Fruit fly (Drosophila melanogaster) whole organism, embryonic: ENCODE data around the gene eIF4A.

Source experiments
- ATbp ChIP-seq: fragments of 200-800 bp; sonication (Bioruptor generic); optimal IDR thresholded peaks from 2 replicates; lab custom pipeline; 2017; ENCODE audit warnings: missing biosample characterization, mild to moderate bottlenecking, missing genetic modification characterization, missing genetic modification reagents
- B-H2 ChIP-seq: fragments of 200-800 bp; sonication (Bioruptor generic); optimal IDR thresholded peaks from 2 replicates; lab custom pipeline; 2018; ENCODE audit warnings: missing biosample characterization, mild to moderate bottlenecking, missing genetic modification characterization
- CG1024 ChIP-seq: fragments of 200-800 bp; sonication (Bioruptor generic); IDR thresholded peaks from 2 replicates; pipeline ENCODE4 v1.3.6; 2022; ENCODE audit warnings: missing biosample characterization, missing genetic modification characterization
- CG11398 ChIP-seq: fragments of 200-800 bp; sonication (Bioruptor generic); optimal IDR thresholded peaks from 2 replicates; lab custom pipeline; 2016; ENCODE audit warnings: missing biosample characterization, missing genetic modification characterization
- CG13624 ChIP-seq: fragments of 200-800 bp; sonication (Bioruptor generic); optimal IDR thresholded peaks from 2 replicates; lab custom pipeline; 2016; ENCODE audit warnings: missing biosample characterization, missing genetic modification characterization
- CG15696 ChIP-seq: fragments of 200-800 bp; sonication (Bioruptor generic); optimal IDR thresholded peaks from 2 replicates; lab custom pipeline; 2019; ENCODE audit warnings: missing biosample characterization, mild to moderate bottlenecking, missing genetic modification characterization, moderate library complexity
- CG1647 ChIP-seq: fragments of 200-800 bp; sonication (Bioruptor generic); optimal IDR thresholded peaks from 3 replicates; lab custom pipeline; 2016; ENCODE audit warnings: missing biosample characterization, missing genetic modification characterization
- CG16813 ChIP-seq: fragments of 200-800 bp; sonication (Bioruptor generic); IDR thresholded peaks from 3 replicates; pipeline ENCODE4 v1.3.6; 2022; ENCODE audit warnings: missing biosample characterization, missing genetic modification characterization; ENCODE audit not compliant: partially characterized antibody
- CG30020 ChIP-seq: fragments of 200-800 bp; optimal IDR thresholded peaks from 2 replicates; lab custom pipeline; 2019; ENCODE audit warnings: missing biosample characterization, mild to moderate bottlenecking, missing genetic modification characterization, moderate library complexity
- CG4617 ChIP-seq: fragments of 200-800 bp; sonication (Bioruptor generic); optimal IDR thresholded peaks from 3 replicates; lab custom pipeline; 2016; ENCODE audit warnings: missing biosample characterization, missing genetic modification characterization, borderline replicate concordance
- CG7745 ChIP-seq: fragments of 200-800 bp; sonication (Bioruptor generic); optimal IDR thresholded peaks from 2 replicates; lab custom pipeline; 2018; ENCODE audit warnings: missing biosample characterization, mild to moderate bottlenecking, missing genetic modification characterization, moderate library complexity
- CG8281 ChIP-seq: fragments of 200-800 bp; sonication (Bioruptor generic); optimal IDR thresholded peaks from 2 replicates; lab custom pipeline; 2018; ENCODE audit warnings: missing biosample characterization, mild to moderate bottlenecking, missing genetic modification characterization, moderate library complexity
- CG8359 ChIP-seq: fragments of 200-800 bp; sonication (Bioruptor generic); optimal IDR thresholded peaks from 2 replicates; lab custom pipeline; 2017; ENCODE audit warnings: missing biosample characterization, mild to moderate bottlenecking, missing genetic modification characterization, borderline replicate concordance
- CG9215 ChIP-seq: fragments of 200-800 bp; sonication (Bioruptor generic); IDR thresholded peaks from 2 replicates; pipeline ENCODE4 v1.3.6; 2022; ENCODE audit warnings: missing biosample characterization, missing genetic modification characterization
- Doc2 ChIP-seq: fragments of 200-800 bp; sonication (Bioruptor generic); IDR thresholded peaks from 2 replicates; pipeline ENCODE4 v1.3.6; 2022; ENCODE audit warnings: missing biosample characterization, missing genetic modification characterization
- E2f2 ChIP-seq: fragments of 200-800 bp; sonication (Bioruptor generic); IDR thresholded peaks from 2 replicates; pipeline ENCODE4 v1.3.6; 2022; ENCODE audit warnings: missing biosample characterization, missing genetic modification characterization
- ERR ChIP-seq: fragments of 200-800 bp; sonication (Bioruptor generic); optimal IDR thresholded peaks from 2 replicates; lab custom pipeline; 2016; ENCODE audit warnings: missing biosample characterization, missing genetic modification characterization
- Eip74EF ChIP-seq, 2 experiments: fragments of 200-800 bp in 1 of 2; fragments of >200 bp in 1 of 2; sonication (Bioruptor generic) in 1 of 2; optimal IDR thresholded peaks; 2 replicates each; lab custom pipeline; 2017 to 2019; ENCODE audit warnings: missing biosample characterization in 2 of 2, missing genetic modification characterization in 2 of 2, mild to moderate bottlenecking in 1 of 2, moderate library complexity in 1 of 2
- Hey ChIP-seq: fragments of 200-800 bp; sonication (Bioruptor generic); optimal IDR thresholded peaks from 3 replicates; lab custom pipeline; 2018; ENCODE audit warnings: missing biosample characterization, mild to moderate bottlenecking, missing genetic modification characterization
- Hr78 ChIP-seq, 2 experiments: fragments of 200-800 bp in 1 of 2; fragments of >200 bp in 1 of 2; sonication (Bioruptor generic) in 1 of 2; optimal IDR thresholded peaks; 2 replicates each; lab custom pipeline; 2017 to 2019; ENCODE audit warnings: missing biosample characterization in 2 of 2, missing genetic modification characterization in 2 of 2, mild to moderate bottlenecking in 1 of 2, moderate library complexity in 1 of 2
- Lpt ChIP-seq: fragments of >200 bp; optimal IDR thresholded peaks from 2 replicates; lab custom pipeline; 2018; ENCODE audit warnings: missing biosample characterization, missing genetic modification characterization
- MBD-R2 ChIP-seq: fragments of 200-800 bp; sonication (Bioruptor generic); IDR thresholded peaks from 2 replicates; pipeline ENCODE4 v1.3.6; 2022; ENCODE audit warnings: missing biosample characterization, missing genetic modification characterization
- Max ChIP-seq: fragments of 200-800 bp; sonication (Bioruptor generic); optimal IDR thresholded peaks from 2 replicates; lab custom pipeline; 2016; ENCODE audit warnings: missing biosample characterization, mild to moderate bottlenecking, missing genetic modification characterization
- NC2α ChIP-seq: fragments of 200-800 bp; sonication (Bioruptor generic); optimal IDR thresholded peaks from 2 replicates; lab custom pipeline; 2016; ENCODE audit warnings: missing biosample characterization, missing genetic modification characterization
- Pdp1 ChIP-seq, 2 experiments: fragments of 200-800 bp; sonication (Bioruptor generic); optimal IDR thresholded peaks; 3 replicates each; lab custom pipeline; 2016; ENCODE audit warnings: missing biosample characterization in 2 of 2, missing genetic modification characterization in 2 of 2, mild to moderate bottlenecking in 1 of 2, moderate library complexity in 1 of 2
- Ptx1 ChIP-seq: fragments of 200-800 bp; sonication (Bioruptor generic); IDR thresholded peaks from 2 replicates; pipeline ENCODE4 v1.3.6; 2022; ENCODE audit warnings: missing biosample characterization, missing genetic modification characterization
- Rx ChIP-seq: fragments of 200-800 bp; sonication (Bioruptor generic); IDR thresholded peaks from 2 replicates; pipeline ENCODE4 v1.3.6; 2022; ENCODE audit warnings: missing biosample characterization, missing genetic modification characterization
- Sry-β ChIP-seq: fragments of 200-800 bp; sonication (Bioruptor generic); optimal IDR thresholded peaks from 2 replicates; lab custom pipeline; 2018; ENCODE audit warnings: missing biosample characterization, mild to moderate bottlenecking, missing genetic modification characterization, moderate library complexity
- Trl ChIP-seq, 3 experiments: fragments of >200 bp in 2 of 3; fragments of 200-800 bp in 1 of 3; sonication (Bioruptor generic) in 1 of 3; optimal IDR thresholded peaks; 2 replicates in 1 of 3; 3 replicates in 2 of 3; lab custom pipeline; 2016 to 2017; ENCODE audit warnings: missing biosample characterization in 1 of 3, missing genetic modification characterization in 1 of 3
- bbx ChIP-seq: fragments of 200-800 bp; sonication (Bioruptor generic); IDR thresholded peaks from 2 replicates; pipeline ENCODE4 v1.3.6; 2022; ENCODE audit warnings: missing biosample characterization, missing genetic modification characterization; ENCODE audit not compliant: partially characterized antibody
- chn ChIP-seq: fragments of 200-800 bp; sonication (Bioruptor generic); optimal IDR thresholded peaks from 2 replicates; lab custom pipeline; 2016; ENCODE audit warnings: missing biosample characterization, missing genetic modification characterization
- dysf ChIP-seq: fragments of 200-800 bp; sonication (Bioruptor generic); IDR thresholded peaks from 3 replicates; pipeline ENCODE4 v1.3.6; 2022; ENCODE audit warnings: missing biosample characterization, missing genetic modification characterization
- fd64A ChIP-seq: fragments of 200-800 bp; sonication (Bioruptor generic); optimal IDR thresholded peaks from 3 replicates; lab custom pipeline; 2018; ENCODE audit warnings: missing biosample characterization, mild to moderate bottlenecking, missing genetic modification characterization
- gt ChIP-seq: fragments of 200-800 bp; sonication (Bioruptor generic); IDR thresholded peaks from 2 replicates; pipeline ENCODE4 v1.3.6; 2022; ENCODE audit warnings: missing biosample characterization, missing genetic modification characterization
- hth ChIP-seq: fragments of >200 bp; optimal IDR thresholded peaks from 2 replicates; lab custom pipeline; 2017; ENCODE audit warnings: inconsistent platforms
- oc ChIP-seq: fragments of 200-800 bp; sonication (Bioruptor generic); optimal IDR thresholded peaks from 2 replicates; lab custom pipeline; 2018; ENCODE audit warnings: missing biosample characterization, mild to moderate bottlenecking, missing genetic modification characterization, moderate library complexity
- pros ChIP-seq: fragments of 200-800 bp; sonication (Bioruptor generic); optimal IDR thresholded peaks from 3 replicates; lab custom pipeline; 2019; ENCODE audit warnings: missing biosample characterization, mild to moderate bottlenecking, missing genetic modification characterization, moderate library complexity
- salm ChIP-seq: fragments of 200-800 bp; sonication (Bioruptor generic); optimal IDR thresholded peaks from 2 replicates; lab custom pipeline; 2018; ENCODE audit warnings: missing biosample characterization, mild to moderate bottlenecking, missing genetic modification characterization
- sd ChIP-seq: fragments of 200-800 bp; sonication (Bioruptor generic); optimal IDR thresholded peaks from 3 replicates; lab custom pipeline; 2018; ENCODE audit warnings: missing biosample characterization, mild to moderate bottlenecking, missing genetic modification characterization, moderate library complexity
- sna ChIP-seq: fragments of 200-800 bp; sonication (Bioruptor generic); IDR thresholded peaks from 2 replicates; pipeline ENCODE4 v1.3.6; 2022; ENCODE audit warnings: missing biosample characterization, missing genetic modification characterization; ENCODE audit not compliant: partially characterized antibody
- stwl ChIP-seq: fragments of 200-800 bp; sonication (Bioruptor generic); optimal IDR thresholded peaks from 3 replicates; lab custom pipeline; 2018; ENCODE audit warnings: missing biosample characterization, mild to moderate bottlenecking, missing genetic modification characterization, moderate library complexity
- tup ChIP-seq: fragments of 200-800 bp; sonication (Bioruptor generic); optimal IDR thresholded peaks from 2 replicates; lab custom pipeline; 2016; ENCODE audit warnings: missing biosample characterization, mild to moderate bottlenecking, missing genetic modification characterization, moderate library complexity
- twi ChIP-seq: fragments of 200-800 bp; optimal IDR thresholded peaks from 2 replicates; lab custom pipeline; 2019; ENCODE audit warnings: missing biosample characterization, mild to moderate bottlenecking, missing genetic modification characterization, moderate library complexity
- unpg ChIP-seq: fragments of 200-800 bp; sonication (Bioruptor generic); optimal IDR thresholded peaks from 3 replicates; lab custom pipeline; 2018; ENCODE audit warnings: missing biosample characterization, mild to moderate bottlenecking, missing genetic modification characterization, moderate library complexity
- vnd ChIP-seq: fragments of 200-800 bp; sonication (Bioruptor generic); IDR thresholded peaks from 3 replicates; pipeline ENCODE4 v1.3.6; 2022; ENCODE audit warnings: missing biosample characterization, missing genetic modification characterization; ENCODE audit not compliant: partially characterized antibody

Gene eIF4A

DNA sequence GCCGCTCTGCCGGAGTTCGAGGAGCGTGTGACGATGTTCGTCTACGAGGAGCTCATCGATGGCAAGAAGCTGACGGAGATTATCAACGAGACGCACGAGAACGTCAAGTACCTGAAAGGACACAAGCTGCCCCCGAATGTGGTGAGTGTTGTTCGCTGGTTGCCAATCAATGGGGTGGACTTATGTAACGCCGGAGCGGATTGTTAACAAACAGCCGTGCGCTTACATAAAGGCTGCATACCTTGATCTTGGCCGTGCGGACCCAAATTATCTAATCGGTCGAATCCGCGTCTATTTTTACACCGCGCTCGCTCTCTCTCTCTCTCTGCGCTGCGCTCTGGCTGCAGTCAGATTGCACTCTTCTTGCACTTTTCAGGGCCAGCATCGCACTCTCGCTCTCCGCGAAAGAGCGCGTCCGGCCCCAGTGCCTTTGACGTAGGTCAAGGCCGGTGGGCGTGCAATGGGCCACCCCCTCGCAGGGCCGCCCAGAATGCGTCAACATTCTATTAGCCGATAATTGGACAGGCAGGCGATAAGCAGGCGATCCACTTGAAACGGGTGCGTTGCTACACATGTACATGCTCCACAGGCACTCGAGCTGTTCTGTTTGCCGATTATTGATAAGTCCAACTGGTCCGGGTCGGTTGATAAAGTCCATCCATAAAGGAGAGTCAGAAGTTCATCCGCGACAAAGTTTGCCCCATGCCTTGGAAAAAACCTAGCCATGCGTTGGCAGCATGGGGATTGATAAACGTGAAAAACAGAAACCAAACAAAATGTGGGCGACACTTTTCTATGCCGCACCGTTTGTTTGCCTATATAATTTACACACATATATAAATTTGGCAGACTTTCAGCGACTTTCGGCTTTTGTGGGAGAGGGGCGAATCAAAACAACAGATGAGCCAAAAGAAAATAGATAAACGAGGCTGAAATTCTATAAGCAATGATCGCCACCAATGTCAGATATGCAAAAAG, 37.0 kb upstream of the eIF4A start (continued):
- TF ChIP-seq Trl (optimal IDR thresholded peaks at IDR 0.05; lab: Kevin White, UChicago) (peak in 1 of 2 experiments; percentile 87), Trl (GFP tag; optimal IDR thresholded peaks at IDR 0.05; lab: Kevin White, UChicago) (peak; percentile 3), CG4617 (GFP tag; lab: Kevin White, UChicago) (no peak), vnd (GFP tag; lab: Robert Waterston, UW) (peak; percentile 74; the same call in 2 of the 3 replicates), B-H2 (GFP tag; lab: Kevin White, UChicago) (peak; percentile 48), tup (GFP tag; lab: Kevin White, UChicago) (no peak), MBD-R2 (peak; percentile 27; the same call in 1 of the 2 replicates), chn (GFP tag; lab: Kevin White, UChicago) (peak; percentile 47), CG8359 (no peak), E2f2 (peak; percentile 38; the same call in 1 of the 2 replicates), Sry-β (GFP tag; lab: Kevin White, UChicago) (no peak), Doc2 (no peak), bbx (GFP tag; lab: Robert Waterston, UW) (peak; percentile 21; the same call in 1 of the 2 replicates), hth (lab: Kevin White, UChicago) (no peak), CG1647 (GFP tag; lab: Kevin White, UChicago) (no peak), CG15696 (no peak), sna (GFP tag; lab: Robert Waterston, UW) (no peak), Ptx1 (GFP tag; lab: Robert Waterston, UW) (0 out of 2 replicates have a peak, but pooled peaks have one; percentile 15), ERR (GFP tag; lab: Kevin White, UChicago) (peak; percentile 70), Max (GFP tag; lab: Kevin White, UChicago) (no peak), stwl (tag; lab: Kevin White, UChicago) (no peak), dysf (peak; percentile 50; the same call in 2 of the 3 replicates), Hr78 (GFP tag; optimal IDR thresholded peaks at IDR 0.05; lab: Kevin White, UChicago) (peak in 1 of 2 experiments; percentile 99), salm (tag; lab: Kevin White, UChicago) (peak; percentile 25), CG9215 (GFP tag; lab: Robert Waterston, UW) (no peak), Lpt (GFP tag; lab: Kevin White, UChicago) (no peak), gt (GFP tag; lab: Robert Waterston, UW) (no peak), Hey (tag; lab: Kevin White, UChicago) (peak; percentile 43), CG16813 (peak; percentile 46; the same call in 1 of the 3 replicates), CG8281 (tag; lab: Kevin White, UChicago) (no peak), CG13624 (GFP tag; lab: Kevin White, UChicago) (peak; percentile 39), sd (tag; lab: Kevin White, UChicago) (peak; percentile 86), fd64A (GFP tag; lab: Kevin White, UChicago) (peak; percentile 21), Rx (GFP tag; lab: Robert Waterston, UW) (no peak), pros (GFP tag; lab: Kevin White, UChicago) (no peak), unpg (GFP tag; lab: Kevin White, UChicago) (no peak), CG1024 (no peak), Pdp1 (GFP tag; optimal IDR thresholded peaks at IDR 0.05; lab: Kevin White, UChicago) (peak in 1 of 2 experiments; percentile 98), CG30020 (no peak), oc (tag; lab: Kevin White, UChicago) (no peak), NC2α (peak; percentile 50), CG11398 (no peak), Eip74EF (GFP tag; optimal IDR thresholded peaks at IDR 0.05; lab: Kevin White, UChicago) (no peak), twi (peak; percentile 55), CG7745 (tag; lab: Kevin White, UChicago) (peak; percentile 3), ATbp (GFP tag; lab: Kevin White, UChicago) (no peak)
